Fruit fly (Drosophila melanogaster): ENCODE measurements around the gene CG12541.

- TF ChIP-seq CG8478 (optimal IDR thresholded peaks at IDR 0.05) = no peak
- TF ChIP-seq CTCF (optimal IDR thresholded peaks at IDR 0.05) = no peak
Measured at dm6 chrX:7004101-7004700, 61.7 kb downstream of the CG12541 start.

Data from S2 (cell line).